Worm (Caenorhabditis elegans): ENCODE results near the gene Y105C5B.11.

The Y105C5B.11 gene

DNA sequence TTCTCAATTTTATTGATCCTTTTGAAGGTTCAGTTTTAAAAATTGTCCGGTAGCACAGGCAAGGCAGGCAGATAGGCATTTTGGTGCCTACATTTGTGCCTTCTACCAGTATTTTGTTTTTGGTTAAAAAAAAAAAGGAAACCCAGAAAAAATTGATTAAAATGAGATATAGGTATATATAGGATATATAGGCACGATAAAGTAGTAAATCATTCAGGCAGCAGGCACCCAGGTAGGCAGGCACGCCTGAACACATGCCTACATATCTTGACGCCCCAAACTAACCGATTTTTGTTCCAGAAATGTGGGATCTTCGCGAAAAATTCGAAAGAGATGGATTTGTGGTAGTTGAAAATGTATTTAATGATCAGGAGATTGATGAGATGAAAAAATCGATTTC lies 11.0 kb downstream of the Y105C5B.11 start, which contains the start of gene Y105C5B.9:
Gene Y105C5B.9, plus strand, starts transcription at position 301 of the 400 bp plus-strand sequence.
- TF ChIP-seq ztf-23 (GFP tag; IDR thresholded peaks at IDR 0.05) (no peak), cog-1 (tag; optimal IDR thresholded peaks at IDR 0.05) (no peak), T22C8.4 (GFP tag; IDR thresholded peaks at IDR 0.05) (no peak), ztf-29 (GFP tag; IDR thresholded peaks at IDR 0.05) (no peak), flt-1 (GFP tag; IDR thresholded peaks at IDR 0.05) (no peak), ref-1 (GFP tag; conservative IDR thresholded peaks at IDR 0.05) (no peak), tab-1 (GFP tag; IDR thresholded peaks at IDR 0.05) (no peak), klf-2 (GFP tag; conservative IDR thresholded peaks at IDR 0.05) (no peak), med-1 (GFP tag; optimal IDR thresholded peaks at IDR 0.05; ENCODE audit: insufficient read depth) (no peak)

ce11 chrIV:15929831-15930230 lies 11.5 kb downstream of the Y105C5B.11 start:
- TF ChIP-seq cog-1 (tag; optimal IDR thresholded peaks at IDR 0.05) (no peak), ztf-29 (GFP tag; IDR thresholded peaks at IDR 0.05) (no peak), med-1 (GFP tag; optimal IDR thresholded peaks at IDR 0.05; ENCODE audit: insufficient read depth) (no peak), klf-2 (GFP tag; conservative IDR thresholded peaks at IDR 0.05) (no peak), flt-1 (GFP tag; IDR thresholded peaks at IDR 0.05) (no peak), ref-1 (GFP tag; conservative IDR thresholded peaks at IDR 0.05) (no peak), ztf-23 (GFP tag; IDR thresholded peaks at IDR 0.05) (no peak), T22C8.4 (GFP tag; IDR thresholded peaks at IDR 0.05) (no peak), tab-1 (GFP tag; IDR thresholded peaks at IDR 0.05) (no peak)

ce11 chrIV:15926746-15927145 lies 14.6 kb downstream of the Y105C5B.11 start, which contains the start of gene Y105C5B.8:
Gene Y105C5B.8 (minus strand): TSS chrIV:15926846.
- no peak for TF ChIP-seq tab-1 (GFP tag; IDR thresholded peaks at IDR 0.05)
- no peak for TF ChIP-seq ztf-23 (GFP tag; IDR thresholded peaks at IDR 0.05)
- no peak for TF ChIP-seq cog-1 (tag; optimal IDR thresholded peaks at IDR 0.05)
- no peak for TF ChIP-seq flt-1 (GFP tag; IDR thresholded peaks at IDR 0.05)
- TF ChIP-seq ztf-29 (GFP tag; IDR thresholded peaks at IDR 0.05) = no peak
- no peak for TF ChIP-seq klf-2 (GFP tag; conservative IDR thresholded peaks at IDR 0.05)
- TF ChIP-seq ref-1 (GFP tag; conservative IDR thresholded peaks at IDR 0.05) = no peak
- no peak for TF ChIP-seq T22C8.4 (GFP tag; IDR thresholded peaks at IDR 0.05)
- no peak for TF ChIP-seq med-1 (GFP tag; optimal IDR thresholded peaks at IDR 0.05; ENCODE audit: insufficient read depth)

- TF ChIP-seq cog-1 (tag; optimal IDR thresholded peaks at IDR 0.05) (no peak), ztf-29 (GFP tag; IDR thresholded peaks at IDR 0.05) (no peak), T22C8.4 (GFP tag; IDR thresholded peaks at IDR 0.05) (no peak), ref-1 (GFP tag; conservative IDR thresholded peaks at IDR 0.05) (no peak), med-1 (GFP tag; optimal IDR thresholded peaks at IDR 0.05; ENCODE audit: insufficient read depth) (no peak), klf-2 (GFP tag; conservative IDR thresholded peaks at IDR 0.05) (no peak), ztf-23 (GFP tag; IDR thresholded peaks at IDR 0.05) (no peak), tab-1 (GFP tag; IDR thresholded peaks at IDR 0.05) (no peak), flt-1 (GFP tag; IDR thresholded peaks at IDR 0.05) (no peak)
Observed at ce11 chrIV:15923000-15923399, 18.3 kb downstream of the Y105C5B.11 start.

ce11 chrIV:15915061-15915460 lies 26.2 kb downstream of the Y105C5B.11 start:
- TF ChIP-seq ref-1 (GFP tag; conservative IDR thresholded peaks at IDR 0.05) (no peak), med-1 (GFP tag; optimal IDR thresholded peaks at IDR 0.05; ENCODE audit: insufficient read depth) (no peak), cog-1 (tag; optimal IDR thresholded peaks at IDR 0.05) (no peak), flt-1 (GFP tag; IDR thresholded peaks at IDR 0.05) (no peak), klf-2 (GFP tag; conservative IDR thresholded peaks at IDR 0.05) (no peak), T22C8.4 (GFP tag; IDR thresholded peaks at IDR 0.05) (no peak), ztf-23 (GFP tag; IDR thresholded peaks at IDR 0.05) (no peak), ztf-29 (GFP tag; IDR thresholded peaks at IDR 0.05) (no peak), tab-1 (GFP tag; IDR thresholded peaks at IDR 0.05) (no peak)

- TF ChIP-seq ref-1 (GFP tag; conservative IDR thresholded peaks at IDR 0.05) = no peak
- TF ChIP-seq klf-2 (GFP tag; conservative IDR thresholded peaks at IDR 0.05) = no peak
- no peak for TF ChIP-seq med-1 (GFP tag; optimal IDR thresholded peaks at IDR 0.05; ENCODE audit: insufficient read depth)
- no peak for TF ChIP-seq ztf-29 (GFP tag; IDR thresholded peaks at IDR 0.05)
- TF ChIP-seq tab-1 (GFP tag; IDR thresholded peaks at IDR 0.05) = no peak
- TF ChIP-seq cog-1 (tag; optimal IDR thresholded peaks at IDR 0.05) = no peak
- no peak for TF ChIP-seq ztf-23 (GFP tag; IDR thresholded peaks at IDR 0.05)
- TF ChIP-seq flt-1 (GFP tag; IDR thresholded peaks at IDR 0.05) = no peak
- no peak for TF ChIP-seq T22C8.4 (GFP tag; IDR thresholded peaks at IDR 0.05)
Observed at ce11 chrIV:15908251-15908650, 33.1 kb downstream of the Y105C5B.11 start.

ce11 chrIV:15906059-15906632 lies 35.2 kb downstream of the Y105C5B.11 start, which contains the start of gene srv-15:
Gene srv-15 (plus strand): TSS chrIV:15906582.
- TF ChIP-seq med-1 (GFP tag; optimal IDR thresholded peaks at IDR 0.05; ENCODE audit: insufficient read depth) (no peak), ztf-29 (GFP tag; IDR thresholded peaks at IDR 0.05) (no peak), tab-1 (GFP tag; IDR thresholded peaks at IDR 0.05) (no peak), cog-1 (tag; optimal IDR thresholded peaks at IDR 0.05) (no peak), ztf-23 (GFP tag; IDR thresholded peaks at IDR 0.05) (no peak), klf-2 (GFP tag; conservative IDR thresholded peaks at IDR 0.05) (no peak), T22C8.4 (GFP tag; IDR thresholded peaks at IDR 0.05) (no peak), flt-1 (GFP tag; IDR thresholded peaks at IDR 0.05) (no peak), ref-1 (GFP tag; conservative IDR thresholded peaks at IDR 0.05) (no peak)

DNA sequence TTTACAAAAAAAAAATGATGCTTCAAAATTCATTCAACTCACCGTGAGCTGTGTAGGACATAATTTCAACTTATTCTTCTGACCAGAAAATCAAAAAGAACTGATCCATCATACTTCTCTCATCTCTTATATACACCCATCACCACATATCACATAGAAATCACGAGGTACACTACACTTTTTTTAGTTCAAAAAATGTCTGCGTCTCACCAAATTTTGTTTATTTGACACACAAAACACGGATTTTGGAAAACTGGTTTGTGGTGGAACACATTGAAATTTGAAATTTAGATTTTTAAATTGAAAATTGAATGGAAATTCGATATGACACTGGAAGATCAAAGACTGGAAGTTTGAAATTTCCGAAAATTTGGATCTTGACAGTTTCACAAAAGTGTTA lies 40.2 kb downstream of the Y105C5B.11 start, which contains the start of gene Y105C5B.5:
Gene Y105C5B.5, minus strand, starts transcription at position 103 of the 400 bp plus-strand sequence.
- TF ChIP-seq T22C8.4 (GFP tag; IDR thresholded peaks at IDR 0.05) = no peak
- TF ChIP-seq tab-1 (GFP tag; IDR thresholded peaks at IDR 0.05) = no peak
- no peak for TF ChIP-seq flt-1 (GFP tag; IDR thresholded peaks at IDR 0.05)

DNA sequence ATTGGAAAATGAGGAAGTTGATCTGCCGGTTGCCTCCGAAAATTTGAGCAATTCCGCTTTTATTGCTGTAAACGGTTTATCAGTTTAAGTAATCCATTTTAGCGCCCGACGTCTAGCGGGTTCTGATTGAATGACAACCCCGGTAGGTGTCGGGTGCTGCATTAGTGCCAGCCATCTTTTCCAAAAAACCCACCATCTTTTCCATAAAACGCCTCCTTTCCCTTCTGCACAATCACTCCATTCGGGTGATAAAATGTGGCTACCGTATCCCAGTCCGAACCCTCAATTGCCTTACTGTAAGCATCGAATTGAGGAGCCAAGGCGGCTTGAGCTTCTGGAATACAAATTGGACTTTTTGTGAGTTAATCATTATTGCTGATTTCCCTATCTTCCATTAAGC lies 41.1 kb downstream of the Y105C5B.11 start:
- no peak for TF ChIP-seq cog-1 (tag; optimal IDR thresholded peaks at IDR 0.05)
- TF ChIP-seq ztf-29 (GFP tag; IDR thresholded peaks at IDR 0.05) = no peak
- no peak for TF ChIP-seq ref-1 (GFP tag; conservative IDR thresholded peaks at IDR 0.05)
- TF ChIP-seq ztf-23 (GFP tag; IDR thresholded peaks at IDR 0.05) = no peak
- TF ChIP-seq tab-1 (GFP tag; IDR thresholded peaks at IDR 0.05) = no peak
- TF ChIP-seq T22C8.4 (GFP tag; IDR thresholded peaks at IDR 0.05) = no peak
- TF ChIP-seq flt-1 (GFP tag; IDR thresholded peaks at IDR 0.05) = no peak
- TF ChIP-seq klf-2 (GFP tag; conservative IDR thresholded peaks at IDR 0.05) = no peak
- no peak for TF ChIP-seq med-1 (GFP tag; optimal IDR thresholded peaks at IDR 0.05; ENCODE audit: insufficient read depth)

Measured in whole organism, midembryonic.